Fruit fly (Drosophila melanogaster) whole organism, prepupa: ENCODE measurements around the gene Mst85C.

Experiments
- CG10631 ChIP-seq: fragments of 200-800 bp; sonication (Bioruptor generic); optimal IDR thresholded peaks from 2 replicates; lab custom pipeline; 2016; ENCODE audit warnings: missing biosample characterization, missing genetic modification characterization
- CG11902 ChIP-seq: fragments of 200-800 bp; sonication (Bioruptor generic); optimal IDR thresholded peaks from 3 replicates; lab custom pipeline; 2016; ENCODE audit warnings: missing biosample characterization, missing genetic modification characterization
- CG15336 ChIP-seq: fragments of 200-800 bp; sonication (Bioruptor generic); IDR thresholded peaks from 2 replicates; pipeline ENCODE4 v1.3.6; 2022; ENCODE audit warnings: missing biosample characterization, missing genetic modification characterization
- CG16779 ChIP-seq: fragments of 200-800 bp; sonication (Bioruptor generic); optimal IDR thresholded peaks from 3 replicates; lab custom pipeline; 2017; ENCODE audit warnings: missing biosample characterization, mild to moderate bottlenecking, missing genetic modification characterization
- CG31627 ChIP-seq: fragments of 200-800 bp; sonication (Bioruptor generic); optimal IDR thresholded peaks from 3 replicates; lab custom pipeline; 2016; ENCODE audit warnings: missing biosample characterization, missing genetic modification characterization
- CG3919 ChIP-seq: fragments of 200-800 bp; sonication (Bioruptor generic); optimal IDR thresholded peaks from 3 replicates; lab custom pipeline; 2016; ENCODE audit warnings: missing biosample characterization, missing genetic modification characterization
- CG8319 ChIP-seq: fragments of 200-800 bp; sonication (Bioruptor generic); optimal IDR thresholded peaks from 3 replicates; lab custom pipeline; 2016; ENCODE audit warnings: missing biosample characterization, missing genetic modification characterization
- Sox102F ChIP-seq: fragments of 200-800 bp; sonication (Bioruptor generic); optimal IDR thresholded peaks from 2 replicates; lab custom pipeline; 2016; ENCODE audit warnings: missing biosample characterization, mild to moderate bottlenecking, missing genetic modification characterization
- lz ChIP-seq: fragments of 200-800 bp; sonication (Bioruptor generic); optimal IDR thresholded peaks from 3 replicates; lab custom pipeline; 2016; ENCODE audit warnings: missing biosample characterization, missing genetic modification characterization
- topi ChIP-seq: fragments of 200-800 bp; sonication (Bioruptor generic); optimal IDR thresholded peaks from 3 replicates; lab custom pipeline; 2016; ENCODE audit warnings: missing biosample characterization, missing genetic modification characterization

DNA sequence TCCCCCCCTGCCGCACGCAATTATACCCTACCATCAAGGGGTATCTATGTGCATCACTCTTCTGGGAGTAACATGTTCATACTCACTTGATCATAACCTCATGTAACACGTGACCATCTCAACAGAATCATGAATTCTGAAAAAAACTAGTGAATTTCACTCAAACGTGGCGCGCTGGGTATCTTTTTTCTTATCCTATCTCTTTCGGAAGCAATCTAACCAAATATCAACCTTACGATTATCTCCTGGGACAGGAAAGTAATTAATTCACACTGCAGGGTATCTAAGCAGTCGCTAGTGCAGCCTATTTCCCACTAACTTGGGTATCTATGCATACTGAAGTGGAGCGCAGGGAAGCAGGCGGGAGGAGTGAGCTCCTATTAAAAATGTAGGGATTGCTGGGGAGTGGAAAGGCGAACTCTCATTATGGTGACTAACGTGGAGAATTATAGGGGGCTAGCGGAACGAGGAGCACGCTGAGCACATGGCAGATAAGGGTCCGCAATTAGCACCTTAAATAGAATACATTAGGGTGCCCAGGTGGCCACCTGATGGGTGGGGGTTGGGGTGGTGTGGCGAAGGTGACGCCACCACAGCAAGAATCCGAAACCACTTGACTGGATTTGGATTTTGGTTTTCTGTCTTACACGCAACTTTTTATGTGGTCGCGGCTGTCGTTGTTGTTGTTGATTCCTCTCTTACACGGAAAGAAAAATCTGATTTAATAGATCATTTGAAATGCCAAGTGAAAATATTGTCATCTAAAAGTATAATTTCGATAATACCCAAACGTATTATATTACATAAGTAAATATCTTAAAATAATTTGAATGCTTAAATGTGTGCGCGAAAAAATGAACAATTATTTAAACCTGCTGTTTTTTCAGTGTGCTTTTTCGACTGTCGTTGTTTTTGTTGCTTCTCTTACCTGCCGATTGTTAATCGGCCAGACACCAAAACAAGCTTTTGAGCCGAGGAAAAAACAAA is 7.0 kb downstream of the Mst85C start:
- TF ChIP-seq CG16779 (tag; lab: Kevin White, UChicago), result peak; percentile 78
- peak; percentile 81 for TF ChIP-seq CG11902 (GFP tag; lab: Kevin White, UChicago)
- TF ChIP-seq CG15336, result no peak
- peak; percentile 88 for TF ChIP-seq CG10631 (GFP tag; lab: Kevin White, UChicago)
- TF ChIP-seq CG8319, result peak; percentile 68
- TF ChIP-seq topi (GFP tag; lab: Kevin White, UChicago), result peak; percentile 96
- peak; percentile 90 for TF ChIP-seq CG3919 (GFP tag; lab: Kevin White, UChicago)
- TF ChIP-seq Sox102F (GFP tag; lab: Kevin White, UChicago), result peak; percentile 90
- TF ChIP-seq lz (GFP tag; lab: Kevin White, UChicago), result peak; percentile 90
- peak; percentile 89 for TF ChIP-seq CG31627 (GFP tag; lab: Kevin White, UChicago)
